Worm (Caenorhabditis elegans): Measurements from ENCODE around the gene VC5.2.

VC5.2 gene

DNA sequence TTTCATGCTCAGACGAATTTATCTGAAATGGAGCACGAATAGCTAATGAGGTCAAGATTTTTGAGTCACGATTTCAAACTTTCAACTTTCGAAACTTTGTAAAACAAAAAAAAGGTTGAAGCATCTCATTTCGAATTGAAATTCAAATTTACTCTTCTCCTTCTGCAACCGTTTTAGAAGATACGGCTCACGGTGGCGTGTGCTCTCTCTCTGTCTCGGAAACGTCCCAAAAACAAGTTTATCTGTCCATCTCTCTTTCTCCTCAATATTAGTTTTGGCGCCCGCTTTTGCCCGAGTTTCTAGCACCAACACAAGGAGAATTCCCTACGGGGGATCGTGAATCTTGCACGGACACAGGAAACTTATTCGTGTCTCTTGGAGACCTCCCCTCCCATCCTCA lies 24.6 kb downstream of the VC5.2 start:
- no peak for TF ChIP-seq npax-4 (tag; optimal IDR thresholded peaks at IDR 0.05)
- peak; percentile 71 for TF ChIP-seq unc-42 (tag; optimal IDR thresholded peaks at IDR 0.05)

DNA sequence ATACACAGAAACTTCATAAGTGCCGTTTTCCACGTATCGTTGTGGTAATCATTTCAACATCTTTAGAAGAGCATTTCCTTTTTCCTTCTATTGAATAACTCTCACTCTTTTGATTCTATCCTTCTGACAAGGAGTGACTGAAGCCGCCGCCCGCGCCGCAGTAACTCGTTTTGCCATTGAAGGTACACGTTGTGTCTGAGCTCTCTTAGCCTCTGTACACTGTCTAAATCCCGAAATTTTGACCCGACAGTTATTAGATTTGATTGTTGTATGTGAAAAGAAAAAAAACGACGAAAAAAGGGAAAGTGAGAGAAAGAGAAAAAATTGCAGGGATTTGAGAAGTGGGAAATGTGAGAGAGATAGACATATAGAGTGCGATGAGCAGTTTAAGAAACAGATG lies 25.5 kb downstream of the VC5.2 start:
- TF ChIP-seq syd-9 (tag; optimal IDR thresholded peaks at IDR 0.05) (no peak), ahr-1 (tag; optimal IDR thresholded peaks at IDR 0.05) (no peak), pha-4 (tag; optimal IDR thresholded peaks at IDR 0.05) (no peak), unc-42 (tag; optimal IDR thresholded peaks at IDR 0.05) (peak; percentile 96), fkh-10 (GFP tag; optimal IDR thresholded peaks at IDR 0.05) (peak; percentile 10), pha-2 (tag; optimal IDR thresholded peaks at IDR 0.05) (no peak)

DNA sequence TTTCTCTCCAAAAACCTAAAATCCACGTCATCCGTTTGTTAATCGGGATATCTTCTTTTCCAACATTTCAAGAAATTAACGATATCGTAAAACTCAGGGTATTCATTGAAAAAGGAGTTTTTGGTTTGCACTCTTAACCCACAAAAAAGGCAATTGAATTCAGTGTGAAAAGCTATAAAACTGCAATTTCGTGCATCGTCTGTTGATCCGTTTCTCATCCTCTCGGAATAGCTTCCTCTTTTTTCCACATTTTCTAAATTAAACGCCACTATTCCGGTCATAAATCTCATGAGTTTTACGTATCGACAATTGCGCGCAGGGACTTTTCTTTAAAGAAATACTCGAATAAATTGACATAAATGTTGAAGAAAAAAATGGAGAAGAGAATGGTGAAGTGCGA lies 26.5 kb downstream of the VC5.2 start:
- TF ChIP-seq nfya-1 (tag; optimal IDR thresholded peaks at IDR 0.05) (no peak), lin-11 (tag; optimal IDR thresholded peaks at IDR 0.05) (no peak), ceh-2 (tag; optimal IDR thresholded peaks at IDR 0.05) (no peak), ama-1 (optimal IDR thresholded peaks at IDR 0.05) (no peak), hlh-30 (tag; optimal IDR thresholded peaks at IDR 0.05; ENCODE audit: insufficient read depth) (no peak)

DNA sequence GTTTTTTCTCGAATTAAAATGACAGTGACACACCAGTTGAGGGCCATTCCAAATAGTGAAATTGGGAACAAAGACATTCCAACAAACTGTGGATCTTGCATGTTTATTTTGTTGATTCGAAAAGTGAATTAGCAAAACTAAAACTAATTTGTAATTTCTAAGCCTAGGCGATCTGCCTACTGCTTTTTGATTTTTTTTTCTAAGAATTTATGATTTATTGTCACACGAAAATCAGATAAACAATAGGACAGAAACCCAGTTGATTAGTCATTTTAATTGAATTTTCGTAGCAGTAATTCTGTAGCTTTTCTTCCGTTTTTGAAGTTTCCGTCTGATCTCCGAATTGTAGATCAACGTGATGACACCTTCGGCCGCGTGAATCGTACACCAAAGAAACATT lies 33.0 kb downstream of the VC5.2 start, which contains the start of gene srx-33:
Gene srx-33 (minus strand): TSS at position 101 of the 400 bp plus-strand sequence.
- no peak for TF ChIP-seq F13H6.1 (tag; optimal IDR thresholded peaks at IDR 0.05)
- no peak for TF ChIP-seq elt-4 (tag; optimal IDR thresholded peaks at IDR 0.05)
- TF ChIP-seq sdc-2 (tag; optimal IDR thresholded peaks at IDR 0.05), result no peak
- no peak for TF ChIP-seq rnt-1 (tag; optimal IDR thresholded peaks at IDR 0.05)
- TF ChIP-seq fax-1 (tag; optimal IDR thresholded peaks at IDR 0.05), result no peak
- no peak for TF ChIP-seq ceh-31 (tag; optimal IDR thresholded peaks at IDR 0.05)
- TF ChIP-seq sox-2 (GFP tag; IDR thresholded peaks at IDR 0.05), result no peak
- no peak for TF ChIP-seq ceh-45 (GFP tag; IDR thresholded peaks at IDR 0.05)
- no peak for TF ChIP-seq unc-42 (tag; optimal IDR thresholded peaks at IDR 0.05)
- TF ChIP-seq madf-2 (tag; optimal IDR thresholded peaks at IDR 0.05), result no peak
- TF ChIP-seq ceh-30 (tag; optimal IDR thresholded peaks at IDR 0.05), result no peak
- no peak for TF ChIP-seq K02D7.2 (tag; optimal IDR thresholded peaks at IDR 0.05)
- TF ChIP-seq ama-1 (optimal IDR thresholded peaks at IDR 0.05), result no peak
- TF ChIP-seq ceh-22 (tag; optimal IDR thresholded peaks at IDR 0.05), result no peak
- no peak for TF ChIP-seq ceh-9 (tag; optimal IDR thresholded peaks at IDR 0.05)
- no peak for TF ChIP-seq hlh-30 (tag; optimal IDR thresholded peaks at IDR 0.05; ENCODE audit: insufficient read depth)

DNA sequence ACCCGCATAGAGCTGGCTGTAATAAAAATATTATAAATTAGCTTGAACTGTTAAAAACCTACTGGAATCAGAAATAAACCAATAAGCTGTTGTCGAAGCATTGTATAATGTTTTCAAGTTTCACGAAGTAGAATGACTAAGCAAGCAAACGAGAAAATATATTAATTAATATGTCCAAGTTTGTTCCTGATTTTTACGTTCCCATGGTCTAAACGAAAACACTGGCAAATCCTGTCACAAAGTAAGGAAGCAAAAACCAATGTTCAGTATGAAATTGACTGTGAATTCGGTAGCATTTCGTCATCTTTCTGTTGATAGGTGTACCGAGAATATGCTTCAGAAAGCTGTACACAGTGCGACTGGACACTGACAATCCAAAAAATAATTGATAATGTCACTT lies 34.4 kb downstream of the VC5.2 start, which contains the start of gene srx-34:
Gene srx-34 (minus strand): TSS at position 101 of the 400 bp plus-strand sequence.
- TF ChIP-seq nfya-1 (tag; optimal IDR thresholded peaks at IDR 0.05) (no peak), ceh-34 (tag; optimal IDR thresholded peaks at IDR 0.05) (no peak), hlh-13 (GFP tag; optimal IDR thresholded peaks at IDR 0.05) (no peak), ceh-24 (tag; optimal IDR thresholded peaks at IDR 0.05) (no peak), unc-55 (GFP tag; optimal IDR thresholded peaks at IDR 0.05) (no peak), ahr-1 (tag; optimal IDR thresholded peaks at IDR 0.05) (no peak), pat-9 (tag; optimal IDR thresholded peaks at IDR 0.05) (no peak), ceh-19 (GFP tag; optimal IDR thresholded peaks at IDR 0.05) (no peak), K09A11.1 (tag; optimal IDR thresholded peaks at IDR 0.05; ENCODE audit: insufficient read depth) (no peak), ets-4 (tag; optimal IDR thresholded peaks at IDR 0.05) (no peak), unc-42 (tag; optimal IDR thresholded peaks at IDR 0.05) (no peak), tbx-2 (tag; optimal IDR thresholded peaks at IDR 0.05) (no peak), C38D4.7 (GFP tag; optimal IDR thresholded peaks at IDR 0.05) (no peak), lim-6 (tag; optimal IDR thresholded peaks at IDR 0.05) (no peak), eyg-1 (tag; optimal IDR thresholded peaks at IDR 0.05) (no peak), syd-9 (tag; optimal IDR thresholded peaks at IDR 0.05) (no peak), ceh-30 (tag; optimal IDR thresholded peaks at IDR 0.05) (no peak), unc-3 (GFP tag; conservative IDR thresholded peaks at IDR 0.05) (no peak), unc-3 (tag; optimal IDR thresholded peaks at IDR 0.05) (no peak), ceh-45 (GFP tag; IDR thresholded peaks at IDR 0.05) (no peak), ceh-2 (tag; optimal IDR thresholded peaks at IDR 0.05) (no peak)
